Fruit fly (Drosophila melanogaster): Measurements from ENCODE around the gene GV1.

GV1 gene

dm6 chr3L:1798649-1799048, 11.7 kb upstream of the GV1 start, which contains the start of gene Patj (continued):
- peak; percentile 93 for TF ChIP-seq sd (tag; optimal IDR thresholded peaks at IDR 0.05)
- TF ChIP-seq CG32532 (GFP tag; IDR thresholded peaks at IDR 0.05), result no peak
- TF ChIP-seq Med (GFP tag), result peak; percentile 23
- TF ChIP-seq CG30403 (GFP tag; optimal IDR thresholded peaks at IDR 0.05), result no peak
- TF ChIP-seq CG33557 (GFP tag; optimal IDR thresholded peaks at IDR 0.05), result no peak

- TF ChIP-seq sr (GFP tag; IDR thresholded peaks at IDR 0.05) (no peak), en (GFP tag; optimal IDR thresholded peaks at IDR 0.05) (no peak), CG17829 (tag; optimal IDR thresholded peaks at IDR 0.05) (peak; percentile 35), BEAF-32 (GFP tag; optimal IDR thresholded peaks at IDR 0.05) (peak; percentile 34), CTCF (GFP tag; optimal IDR thresholded peaks at IDR 0.05) (peak; percentile 14), cad (GFP tag; optimal IDR thresholded peaks at IDR 0.05) (peak; percentile 51), Drgx (GFP tag; IDR thresholded peaks at IDR 0.05) (no peak), CG2712 (tag; optimal IDR thresholded peaks at IDR 0.05) (peak; percentile 52), Stat92E (GFP tag; optimal IDR thresholded peaks at IDR 0.05) (peak in 1 of 3 experiments; percentile 21), sna (GFP tag; IDR thresholded peaks at IDR 0.05; ENCODE audit: partially characterized antibody) (0 out of 2 replicates have a peak, but pooled peaks have one; percentile 33), YL-1 (GFP tag; optimal IDR thresholded peaks at IDR 0.05) (peak; percentile 94), az2 (GFP tag; optimal IDR thresholded peaks at IDR 0.05) (no peak), stwl (tag; optimal IDR thresholded peaks at IDR 0.05) (peak; percentile 75), zfh2 (GFP tag; optimal IDR thresholded peaks at IDR 0.05) (no peak), grau (tag; optimal IDR thresholded peaks at IDR 0.05) (peak; percentile 29), Sin3A (optimal IDR thresholded peaks at IDR 0.05) (peak; percentile 72), CG2678 (tag; optimal IDR thresholded peaks at IDR 0.05) (no peak), gsb-n (tag; optimal IDR thresholded peaks at IDR 0.05) (no peak), CG2129 (GFP tag; IDR thresholded peaks at IDR 0.05; ENCODE audit: partially characterized antibody) (no peak), kni (GFP tag; optimal IDR thresholded peaks at IDR 0.05) (no peak), CG11398 (GFP tag; optimal IDR thresholded peaks at IDR 0.05) (no peak), NC2β (GFP tag; optimal IDR thresholded peaks at IDR 0.05) (peak; percentile 16), Gsc (GFP tag; IDR thresholded peaks at IDR 0.05) (no peak), CG14710 (tag; optimal IDR thresholded peaks at IDR 0.05) (peak; percentile 93), Lhr (GFP tag; optimal IDR thresholded peaks at IDR 0.05) (peak; percentile 75), Med (GFP tag) (peak; percentile 81), Dip3 (GFP tag; optimal IDR thresholded peaks at IDR 0.05) (no peak), dm (GFP tag; optimal IDR thresholded peaks at IDR 0.05) (peak; percentile 29), dmrt11E (tag; optimal IDR thresholded peaks at IDR 0.05) (peak; percentile 3), CG10267 (tag; optimal IDR thresholded peaks at IDR 0.05) (peak; percentile 53), twi (tag; optimal IDR thresholded peaks at IDR 0.05) (no peak), CG9797 (GFP tag; optimal IDR thresholded peaks at IDR 0.05) (peak; percentile 87), gfzf (GFP tag; optimal IDR thresholded peaks at IDR 0.05) (peak; percentile 73), CG2120 (GFP tag; optimal IDR thresholded peaks at IDR 0.05) (peak; percentile 41), MESR4 (GFP tag; optimal IDR thresholded peaks at IDR 0.05) (peak; percentile 16), MBD-R2 (GFP tag; IDR thresholded peaks at IDR 0.05) (peak; percentile 82; the same call in 1 of the 2 replicates), Dp (GFP tag; optimal IDR thresholded peaks at IDR 0.05) (peak; percentile 27), CHES-1-like (GFP tag; optimal IDR thresholded peaks at IDR 0.05) (peak; percentile 53), Sry-β (GFP tag; optimal IDR thresholded peaks at IDR 0.05) (peak; percentile 60), phol (tag; optimal IDR thresholded peaks at IDR 0.05) (peak; percentile 49), CG33213 (GFP tag; optimal IDR thresholded peaks at IDR 0.05) (peak; percentile 19), nau (GFP tag; optimal IDR thresholded peaks at IDR 0.05) (no peak), gem (tag; optimal IDR thresholded peaks at IDR 0.05) (no peak), vnd (GFP tag; IDR thresholded peaks at IDR 0.05; ENCODE audit: partially characterized antibody) (0 out of 3 replicates have a peak, but pooled peaks have one; percentile 28), fd96Cb (tag; optimal IDR thresholded peaks at IDR 0.05) (no peak)
These were observed 7.6 kb upstream of the GV1 start, which contains the start of the genes JTBR and CG42676 for dm6 chr3L:1802802-1803201. JTBR (minus strand) TSS chr3L:1802856. CG42676 (plus strand) TSS chr3L:1803107.
